In the genomic region with DNA sequence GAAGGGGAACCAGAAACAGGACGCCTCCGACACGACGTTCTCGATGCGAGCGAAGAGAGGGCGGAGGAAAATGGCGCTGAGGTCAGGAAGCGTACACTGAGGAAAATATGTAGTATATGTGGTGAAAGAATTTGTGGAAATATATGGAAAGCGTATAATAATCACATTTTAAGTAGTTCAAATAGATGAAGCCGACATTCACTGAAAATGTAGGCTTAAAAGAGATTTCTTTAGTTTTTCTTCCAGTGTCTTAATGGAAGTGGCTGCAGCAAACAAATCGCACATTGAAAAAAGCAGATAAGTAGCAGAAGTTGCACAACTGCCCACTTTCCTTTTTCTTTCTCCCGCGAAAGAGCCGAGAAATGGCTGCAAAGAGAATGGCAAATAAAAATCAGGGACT, we compare ENCODE assay signal across 2 fruit fly cellular contexts.
TF ChIP-seq lines count a peak whose summit lies in the region.

No protein-coding gene starts in this region.

TF ChIP-seq in whole organism, embryonic, 481 proteins besides CTCF, POLR2A, EP300 and RAD21 (continued from another document):
- TF ChIP-seq CG15269 (tag; optimal IDR thresholded peaks at IDR 0.05; lab: Kevin White, UChicago) (no peak), Sox102F (GFP tag; optimal IDR thresholded peaks at IDR 0.05; lab: Kevin White, UChicago) (peak; percentile 26), oc (tag; optimal IDR thresholded peaks at IDR 0.05; lab: Kevin White, UChicago) (no peak), CG14860 (GFP tag; IDR thresholded peaks at IDR 0.05; lab: Robert Waterston, UW; ENCODE audit: partially characterized antibody) (no peak), CG6689 (GFP tag; IDR thresholded peaks at IDR 0.05; lab: Robert Waterston, UW) (0 out of 2 replicates have a peak, but pooled peaks have one; percentile 27), gem (tag; optimal IDR thresholded peaks at IDR 0.05; lab: Kevin White, UChicago) (peak; percentile 23), CG1603 (tag; optimal IDR thresholded peaks at IDR 0.05; lab: Kevin White, UChicago) (peak; percentile 16), slbo (GFP tag; IDR thresholded peaks at IDR 0.05; lab: Robert Waterston, UW) (peak; percentile 27; the same call in 1 of the 2 replicates)

TF ChIP-seq in whole organism, prepupa, 60 proteins besides CTCF, POLR2A, EP300 and RAD21 (continued from another document):
- no peak for TF ChIP-seq dsx (GFP tag; optimal IDR thresholded peaks at IDR 0.05; lab: Kevin White, UChicago; ENCODE audit: poor library complexity, severe bottlenecking)
- no peak for TF ChIP-seq salr (GFP tag; optimal IDR thresholded peaks at IDR 0.05; lab: Kevin White, UChicago)
- TF ChIP-seq CG6792 (GFP tag; optimal IDR thresholded peaks at IDR 0.05; lab: Kevin White, UChicago), result no peak
- no peak for TF ChIP-seq dac (GFP tag; optimal IDR thresholded peaks at IDR 0.05; lab: Kevin White, UChicago)
- TF ChIP-seq vri (GFP tag; optimal IDR thresholded peaks at IDR 0.05; lab: Kevin White, UChicago), result no peak
- peak; percentile 17 for TF ChIP-seq CG32006 (GFP tag; optimal IDR thresholded peaks at IDR 0.05; lab: Kevin White, UChicago)
- TF ChIP-seq Hr4 (GFP tag; optimal IDR thresholded peaks at IDR 0.05; lab: Kevin White, UChicago), result peak; percentile 21
- 0 out of 3 replicates have a peak, but pooled peaks have one; percentile 20 for TF ChIP-seq CG8119 (GFP tag; IDR thresholded peaks at IDR 0.05; lab: Robert Waterston, UW)
- peak; percentile 16 for TF ChIP-seq Hr38 (GFP tag; optimal IDR thresholded peaks at IDR 0.05; lab: Kevin White, UChicago)
- no peak for TF ChIP-seq CG1621 (tag; optimal IDR thresholded peaks at IDR 0.05; lab: Kevin White, UChicago)
- no peak for TF ChIP-seq cyc (GFP tag; optimal IDR thresholded peaks at IDR 0.05; lab: Kevin White, UChicago)
- TF ChIP-seq Sox15 (GFP tag; optimal IDR thresholded peaks at IDR 0.05; lab: Kevin White, UChicago), result no peak
- no peak for TF ChIP-seq Ets96B (tag; optimal IDR thresholded peaks at IDR 0.05; lab: Kevin White, UChicago)
- TF ChIP-seq CG15336 (GFP tag; IDR thresholded peaks at IDR 0.05; lab: Robert Waterston, UW), result no peak
- no peak for TF ChIP-seq Eip93F (GFP tag; optimal IDR thresholded peaks at IDR 0.05; lab: Kevin White, UChicago)
- peak; percentile 25 for TF ChIP-seq CG3919 (GFP tag; optimal IDR thresholded peaks at IDR 0.05; lab: Kevin White, UChicago)
- TF ChIP-seq CG3032 (tag; optimal IDR thresholded peaks at IDR 0.05; lab: Kevin White, UChicago), result no peak
- TF ChIP-seq Sox102F (GFP tag; optimal IDR thresholded peaks at IDR 0.05; lab: Kevin White, UChicago), result no peak
- TF ChIP-seq CG9139 (GFP tag; optimal IDR thresholded peaks at IDR 0.05; lab: Kevin White, UChicago), result no peak
- no peak for TF ChIP-seq Ets21C (GFP tag; optimal IDR thresholded peaks at IDR 0.05; lab: Kevin White, UChicago)
- TF ChIP-seq pdm3 (GFP tag; optimal IDR thresholded peaks at IDR 0.05; lab: Kevin White, UChicago), result peak; percentile 22
- TF ChIP-seq Met (GFP tag; optimal IDR thresholded peaks at IDR 0.05; lab: Kevin White, UChicago), result no peak
- peak; percentile 9 for TF ChIP-seq CG6808 (GFP tag; optimal IDR thresholded peaks at IDR 0.05; lab: Kevin White, UChicago)
- TF ChIP-seq CG6854 (GFP tag; optimal IDR thresholded peaks at IDR 0.05; lab: Kevin White, UChicago), result no peak
- no peak for TF ChIP-seq CG4318 (GFP tag; optimal IDR thresholded peaks at IDR 0.05; lab: Kevin White, UChicago)
- no peak for TF ChIP-seq CG34406 (GFP tag; optimal IDR thresholded peaks at IDR 0.05; lab: Kevin White, UChicago)
- no peak for TF ChIP-seq achi (GFP tag; optimal IDR thresholded peaks at IDR 0.05; lab: Kevin White, UChicago)
- TF ChIP-seq fd85E (GFP tag; optimal IDR thresholded peaks at IDR 0.05; lab: Kevin White, UChicago), result no peak
